Fruit fly (Drosophila melanogaster) whole organism, prepupa: Measurements from ENCODE around the gene sgll.

Experiments used
- CG10631 ChIP-seq: fragments of 200-800 bp; sonication (Bioruptor generic); optimal IDR thresholded peaks from 2 replicates; lab custom pipeline; 2016; ENCODE audit warnings: missing biosample characterization, missing genetic modification characterization
- CG10669 ChIP-seq: fragments of 200-800 bp; sonication (Bioruptor generic); optimal IDR thresholded peaks from 3 replicates; lab custom pipeline; 2018; ENCODE audit warnings: missing biosample characterization, mild to moderate bottlenecking, missing genetic modification characterization, moderate library complexity
- CG11762 ChIP-seq: fragments of 200-800 bp; sonication (Bioruptor generic); optimal IDR thresholded peaks from 3 replicates; lab custom pipeline; 2016; ENCODE audit warnings: missing biosample characterization, missing genetic modification characterization; ENCODE audit not compliant: insufficient read depth
- CG15336 ChIP-seq: fragments of 200-800 bp; sonication (Bioruptor generic); IDR thresholded peaks from 2 replicates; pipeline ENCODE4 v1.3.6; 2022; ENCODE audit warnings: missing biosample characterization, missing genetic modification characterization
- CG1621 ChIP-seq: fragments of 200-800 bp; sonication (Bioruptor generic); optimal IDR thresholded peaks from 3 replicates; lab custom pipeline; 2018; ENCODE audit warnings: missing biosample characterization, mild to moderate bottlenecking, missing genetic modification characterization
- CG16779 ChIP-seq: fragments of 200-800 bp; sonication (Bioruptor generic); optimal IDR thresholded peaks from 3 replicates; lab custom pipeline; 2017; ENCODE audit warnings: missing biosample characterization, mild to moderate bottlenecking, missing genetic modification characterization
- CG31627 ChIP-seq: fragments of 200-800 bp; sonication (Bioruptor generic); optimal IDR thresholded peaks from 3 replicates; lab custom pipeline; 2016; ENCODE audit warnings: missing biosample characterization, missing genetic modification characterization
- CG32006 ChIP-seq: fragments of 200-800 bp; sonication (Bioruptor generic); optimal IDR thresholded peaks from 3 replicates; lab custom pipeline; 2017; ENCODE audit warnings: missing biosample characterization, mild to moderate bottlenecking, missing genetic modification characterization
- CG3919 ChIP-seq: fragments of 200-800 bp; sonication (Bioruptor generic); optimal IDR thresholded peaks from 3 replicates; lab custom pipeline; 2016; ENCODE audit warnings: missing biosample characterization, missing genetic modification characterization
- CG6163 ChIP-seq: fragments of 200-800 bp; sonication (Bioruptor generic); IDR thresholded peaks from 3 replicates; pipeline ENCODE4 v1.3.6; 2022; ENCODE audit warnings: missing biosample characterization, missing genetic modification characterization
- CG6276 ChIP-seq: fragments of 200-800 bp; sonication (Bioruptor generic); optimal IDR thresholded peaks from 2 replicates; lab custom pipeline; 2017; ENCODE audit warnings: missing biosample characterization, mild to moderate bottlenecking, missing genetic modification characterization
- CG6792 ChIP-seq: fragments of 200-800 bp; sonication (Bioruptor generic); optimal IDR thresholded peaks from 3 replicates; lab custom pipeline; 2016; ENCODE audit warnings: missing biosample characterization, missing genetic modification characterization
- CG6808 ChIP-seq: fragments of 200-800 bp; sonication (Bioruptor generic); optimal IDR thresholded peaks from 3 replicates; lab custom pipeline; 2017; ENCODE audit warnings: missing biosample characterization, missing genetic modification characterization, mild to moderate bottlenecking, moderate library complexity, missing genetic modification reagents
- CG6854 ChIP-seq: fragments of 200-800 bp; sonication (Bioruptor generic); optimal IDR thresholded peaks from 2 replicates; lab custom pipeline; 2017; ENCODE audit warnings: missing biosample characterization, mild to moderate bottlenecking, missing genetic modification characterization
- CG7368 ChIP-seq: fragments of 200-800 bp; sonication (Bioruptor generic); optimal IDR thresholded peaks from 3 replicates; lab custom pipeline; 2016; ENCODE audit warnings: missing biosample characterization, missing genetic modification characterization
- CG8119 ChIP-seq: fragments of 200-800 bp; sonication (Bioruptor generic); IDR thresholded peaks from 3 replicates; pipeline ENCODE4 v1.3.6; 2022; ENCODE audit warnings: missing biosample characterization, missing genetic modification characterization
- CG8319 ChIP-seq: fragments of 200-800 bp; sonication (Bioruptor generic); optimal IDR thresholded peaks from 3 replicates; lab custom pipeline; 2016; ENCODE audit warnings: missing biosample characterization, missing genetic modification characterization
- CG9139 ChIP-seq: fragments of 200-800 bp; sonication (Bioruptor generic); optimal IDR thresholded peaks from 3 replicates; lab custom pipeline; 2017; ENCODE audit warnings: missing biosample characterization, mild to moderate bottlenecking, missing genetic modification characterization
- Eip75B ChIP-seq: fragments of 200-800 bp; sonication (Bioruptor generic); optimal IDR thresholded peaks from 3 replicates; lab custom pipeline; 2016; ENCODE audit warnings: missing biosample characterization, missing genetic modification characterization
- Eip78C ChIP-seq: fragments of 200-800 bp; sonication (Bioruptor generic); peaks from one replicate; lab custom pipeline; 2016; ENCODE audit warnings: missing biosample characterization, missing genetic modification characterization
- Eip93F ChIP-seq: fragments of 200-800 bp; sonication (Bioruptor generic); optimal IDR thresholded peaks from 2 replicates; lab custom pipeline; 2016; ENCODE audit warnings: missing biosample characterization, mild to moderate bottlenecking, missing genetic modification characterization
- Ets21C ChIP-seq: fragments of 200-800 bp; sonication (Bioruptor generic); optimal IDR thresholded peaks from 3 replicates; lab custom pipeline; 2016; ENCODE audit warnings: missing biosample characterization, missing genetic modification characterization
- Gug ChIP-seq: fragments of 200-800 bp; sonication (Bioruptor generic); IDR thresholded peaks from 2 replicates; pipeline ENCODE4 v1.3.6; 2022; ENCODE audit warnings: missing biosample characterization, missing genetic modification characterization
- Hr39 ChIP-seq: fragments of 200-800 bp; sonication (Bioruptor generic); optimal IDR thresholded peaks from 2 replicates; lab custom pipeline; 2016; ENCODE audit warnings: missing biosample characterization, missing genetic modification characterization
- Hr4 ChIP-seq: fragments of 200-800 bp; sonication (Bioruptor generic); optimal IDR thresholded peaks from 3 replicates; lab custom pipeline; 2016; ENCODE audit warnings: missing biosample characterization, missing genetic modification characterization
- Lpt ChIP-seq: fragments of 200-800 bp; sonication (Bioruptor generic); optimal IDR thresholded peaks from 3 replicates; lab custom pipeline; 2016; ENCODE audit warnings: missing biosample characterization, missing genetic modification characterization
- Met ChIP-seq: fragments of 200-800 bp; sonication (Bioruptor generic); optimal IDR thresholded peaks from 3 replicates; lab custom pipeline; 2016; ENCODE audit warnings: missing biosample characterization, missing genetic modification characterization
- OdsH ChIP-seq: fragments of 200-800 bp; sonication (Bioruptor generic); optimal IDR thresholded peaks from 3 replicates; lab custom pipeline; 2016; ENCODE audit warnings: missing biosample characterization, missing genetic modification characterization
- Smox ChIP-seq: fragments of 200-800 bp; sonication (Bioruptor generic); optimal IDR thresholded peaks from 3 replicates; lab custom pipeline; 2016; ENCODE audit warnings: missing biosample characterization, missing genetic modification characterization
- Sox14 ChIP-seq: fragments of 200-800 bp; sonication (Bioruptor generic); optimal IDR thresholded peaks from 3 replicates; lab custom pipeline; 2016; ENCODE audit warnings: missing biosample characterization, missing genetic modification characterization
- achi ChIP-seq: fragments of 200-800 bp; sonication (Bioruptor generic); optimal IDR thresholded peaks from 3 replicates; lab custom pipeline; 2016; ENCODE audit warnings: missing biosample characterization, missing genetic modification characterization
- acj6 ChIP-seq: fragments of 200-800 bp; sonication (Bioruptor generic); optimal IDR thresholded peaks from 3 replicates; lab custom pipeline; 2016; ENCODE audit warnings: missing biosample characterization, missing genetic modification characterization
- cyc ChIP-seq: fragments of 200-800 bp; sonication (Bioruptor generic); optimal IDR thresholded peaks from 3 replicates; lab custom pipeline; 2016; ENCODE audit warnings: missing biosample characterization, missing genetic modification characterization
- dsx ChIP-seq: fragments of 200-800 bp; optimal IDR thresholded peaks from 3 replicates; lab custom pipeline; 2019; ENCODE audit warnings: missing biosample characterization, mild to moderate bottlenecking, missing genetic modification characterization, moderate library complexity; ENCODE audit not compliant: poor library complexity, severe bottlenecking
- eg ChIP-seq: fragments of 200-800 bp; sonication (Bioruptor generic); IDR thresholded peaks from 3 replicates; pipeline ENCODE4 v1.3.6; 2022; ENCODE audit warnings: missing biosample characterization, missing genetic modification characterization
- esn ChIP-seq: fragments of 200-800 bp; sonication (Bioruptor generic); optimal IDR thresholded peaks from 2 replicates; lab custom pipeline; 2016; ENCODE audit warnings: missing biosample characterization, mild to moderate bottlenecking, missing genetic modification characterization, moderate library complexity
- fd59A ChIP-seq: fragments of 200-800 bp; sonication (Bioruptor generic); optimal IDR thresholded peaks from 2 replicates; lab custom pipeline; 2017; ENCODE audit warnings: missing biosample characterization, mild to moderate bottlenecking, missing genetic modification characterization, missing genetic modification reagents
- fd85E ChIP-seq: fragments of 200-800 bp; sonication (Bioruptor generic); optimal IDR thresholded peaks from 3 replicates; lab custom pipeline; 2016; ENCODE audit warnings: missing biosample characterization, missing genetic modification characterization
- fkh ChIP-seq: fragments of 200-800 bp; sonication (Bioruptor generic); optimal IDR thresholded peaks from 3 replicates; lab custom pipeline; 2017; ENCODE audit warnings: missing biosample characterization, mild to moderate bottlenecking, missing genetic modification characterization, moderate library complexity
- lz ChIP-seq: fragments of 200-800 bp; sonication (Bioruptor generic); optimal IDR thresholded peaks from 3 replicates; lab custom pipeline; 2016; ENCODE audit warnings: missing biosample characterization, missing genetic modification characterization
- net ChIP-seq: fragments of 200-800 bp; sonication (Bioruptor generic); optimal IDR thresholded peaks from 3 replicates; lab custom pipeline; 2016; ENCODE audit warnings: missing biosample characterization, missing genetic modification characterization
- pdm3 ChIP-seq: fragments of 200-800 bp; sonication (Bioruptor generic); optimal IDR thresholded peaks from 3 replicates; lab custom pipeline; 2016; ENCODE audit warnings: missing biosample characterization, missing genetic modification characterization
- spab ChIP-seq: fragments of 200-800 bp; sonication (Bioruptor generic); optimal IDR thresholded peaks from 2 replicates; lab custom pipeline; 2017; ENCODE audit warnings: missing biosample characterization, mild to moderate bottlenecking, missing genetic modification characterization, missing genetic modification reagents
- ss ChIP-seq, 2 experiments: fragments of 200-800 bp; sonication (Bioruptor generic); optimal IDR thresholded peaks; 2 replicates in 1 of 2; 3 replicates in 1 of 2; lab custom pipeline; 2017 to 2018; ENCODE audit warnings: mild to moderate bottlenecking in 2 of 2, missing biosample characterization in 2 of 2, missing genetic modification characterization in 2 of 2, moderate library complexity in 1 of 2
- svp ChIP-seq: fragments of 200-800 bp; sonication (Bioruptor generic); peaks from one replicate; lab custom pipeline; 2016; ENCODE audit warnings: missing biosample characterization, missing genetic modification characterization
- topi ChIP-seq: fragments of 200-800 bp; sonication (Bioruptor generic); optimal IDR thresholded peaks from 3 replicates; lab custom pipeline; 2016; ENCODE audit warnings: missing biosample characterization, missing genetic modification characterization

sgll gene

dm6 chr3R:7813981-7814529 lies 3.7 kb downstream of the sgll start, which contains the start of gene CG34384 (continued):
- peak; percentile 18 to 58 for TF ChIP-seq ss (GFP tag; optimal IDR thresholded peaks at IDR 0.05; lab: Kevin White, UChicago)
- TF ChIP-seq fd85E (GFP tag; lab: Kevin White, UChicago), result no peak
- TF ChIP-seq CG6854 (GFP tag; lab: Kevin White, UChicago), result no peak
- TF ChIP-seq CG9139 (GFP tag; lab: Kevin White, UChicago), result no peak
- TF ChIP-seq fkh, result no peak
- peak; percentile 0 for TF ChIP-seq dsx
- TF ChIP-seq CG15336, result no peak
- TF ChIP-seq, all 60 proteins: peak for 38

dm6 chr3R:7821559-7821958 lies 11.2 kb downstream of the sgll start:
- peak; percentile 40 for TF ChIP-seq OdsH
- TF ChIP-seq CG11762 (GFP tag; lab: Kevin White, UChicago), result no peak
- TF ChIP-seq Gug (GFP tag; lab: Robert Waterston, UW), result peak; percentile 28; the same call in 1 of the 2 replicates
- TF ChIP-seq CG8319 (GFP tag; lab: Kevin White, UChicago), result no peak
- TF ChIP-seq net, result peak; percentile 4
- peak; percentile 8 for TF ChIP-seq Eip75B
- TF ChIP-seq CG7368 (GFP tag; lab: Kevin White, UChicago), result no peak
- peak; percentile 53 for TF ChIP-seq CG32006 (GFP tag; lab: Kevin White, UChicago)
- no peak for TF ChIP-seq cyc
- TF ChIP-seq CG6808 (GFP tag; lab: Kevin White, UChicago), result no peak
- peak; percentile 68 for TF ChIP-seq Eip78C (GFP tag; lab: Kevin White, UChicago)
- peak; percentile 12 for TF ChIP-seq Hr39 (GFP tag; lab: Kevin White, UChicago)
- TF ChIP-seq CG6163, result no peak; the same call in 2 of the 3 replicates
- peak; percentile 50 for TF ChIP-seq svp (GFP tag; lab: Kevin White, UChicago)
- TF ChIP-seq fd59A, result peak; percentile 4
- TF ChIP-seq achi (GFP tag; lab: Kevin White, UChicago), result peak; percentile 6
- TF ChIP-seq CG8119, result no peak
- no peak for TF ChIP-seq CG1621
- no peak for TF ChIP-seq Eip93F (GFP tag; lab: Kevin White, UChicago)
- TF ChIP-seq Hr4 (GFP tag; lab: Kevin White, UChicago), result peak; percentile 44
- peak; percentile 40 for TF ChIP-seq pdm3 (GFP tag; lab: Kevin White, UChicago)
- peak; percentile 22 for TF ChIP-seq CG10669 (GFP tag; lab: Kevin White, UChicago)
- no peak for TF ChIP-seq spab (GFP tag; lab: Kevin White, UChicago)
- TF ChIP-seq eg (GFP tag; lab: Robert Waterston, UW), result peak; percentile 54; the same call in 2 of the 3 replicates
- TF ChIP-seq lz, result peak; percentile 18
- TF ChIP-seq esn (GFP tag; lab: Kevin White, UChicago), result no peak
- TF ChIP-seq topi, result no peak
- TF ChIP-seq acj6 (GFP tag; lab: Kevin White, UChicago), result peak; percentile 18
- no peak for TF ChIP-seq Ets21C (GFP tag; lab: Kevin White, UChicago)
- peak; percentile 28 for TF ChIP-seq Smox (GFP tag; lab: Kevin White, UChicago)
- TF ChIP-seq Lpt (GFP tag; lab: Kevin White, UChicago), result no peak
- no peak for TF ChIP-seq fd85E (GFP tag; lab: Kevin White, UChicago)
- TF ChIP-seq Met (GFP tag; lab: Kevin White, UChicago), result peak; percentile 14
- 0 out of 2 replicates have a peak, but pooled peaks have one; percentile 10 for TF ChIP-seq CG15336
- TF ChIP-seq CG6276 (GFP tag; lab: Kevin White, UChicago), result no peak
- no peak for TF ChIP-seq CG6792
- TF ChIP-seq CG10631 (GFP tag; lab: Kevin White, UChicago), result peak; percentile 40
- peak; percentile 13 for TF ChIP-seq CG31627 (GFP tag; lab: Kevin White, UChicago)
- TF ChIP-seq CG3919 (GFP tag; lab: Kevin White, UChicago), result peak; percentile 8
- no peak for TF ChIP-seq Sox14 (GFP tag; lab: Kevin White, UChicago)
- no peak for TF ChIP-seq CG16779 (tag; lab: Kevin White, UChicago)
- TF ChIP-seq ss (GFP tag; optimal IDR thresholded peaks at IDR 0.05; lab: Kevin White, UChicago), result peak in 1 of 2 experiments; percentile 28
